Fruit fly (Drosophila melanogaster): Measurements from ENCODE around the gene bnl.

The bnl gene

dm6 chr3R:19846870-19847590, 10.4 kb upstream of the bnl start, which contains the start of gene MICU3:
TSS of gene MICU3 (plus strand) at chr3R:19847311.
- TF ChIP-seq noc (tag; optimal IDR thresholded peaks at IDR 0.05) = peak; percentile 51

dm6 chr3R:19843888-19844287, 7.3 kb upstream of the bnl start:
- TF ChIP-seq noc (tag; optimal IDR thresholded peaks at IDR 0.05) = no peak

dm6 chr3R:19840545-19840944, 3.9 kb upstream of the bnl start, which contains the start of gene CG31459:
TSS of gene CG31459 (plus strand) at chr3R:19840845.
- no peak for TF ChIP-seq noc (tag; optimal IDR thresholded peaks at IDR 0.05)

dm6 chr3R:19838925-19839601, 2.4 kb upstream of the bnl start:
- no peak for TF ChIP-seq noc (tag; optimal IDR thresholded peaks at IDR 0.05)

dm6 chr3R:19834982-19835381, 1.6 kb downstream of the bnl start:
- TF ChIP-seq noc (tag; optimal IDR thresholded peaks at IDR 0.05) = peak; percentile 73

dm6 chr3R:19833963-19834362, 2.7 kb downstream of the bnl start:
- peak; percentile 37 for TF ChIP-seq noc (tag; optimal IDR thresholded peaks at IDR 0.05)

dm6 chr3R:19833546-19833945, 3.1 kb downstream of the bnl start:
- no peak for TF ChIP-seq noc (tag; optimal IDR thresholded peaks at IDR 0.05)

dm6 chr3R:19830973-19831372, 5.6 kb downstream of the bnl start:
- peak; percentile 68 for TF ChIP-seq noc (tag; optimal IDR thresholded peaks at IDR 0.05)

dm6 chr3R:19826806-19827328, 9.8 kb downstream of the bnl start:
- TF ChIP-seq noc (tag; optimal IDR thresholded peaks at IDR 0.05) = no peak

dm6 chr3R:19826355-19826754, 10.3 kb downstream of the bnl start:
- no peak for TF ChIP-seq noc (tag; optimal IDR thresholded peaks at IDR 0.05)

dm6 chr3R:19824480-19824879, 12.1 kb downstream of the bnl start:
- TF ChIP-seq noc (tag; optimal IDR thresholded peaks at IDR 0.05) = no peak

dm6 chr3R:19822138-19822537, 14.5 kb downstream of the bnl start:
- no peak for TF ChIP-seq noc (tag; optimal IDR thresholded peaks at IDR 0.05)

dm6 chr3R:19820994-19821393, 15.6 kb downstream of the bnl start:
- TF ChIP-seq noc (tag; optimal IDR thresholded peaks at IDR 0.05) = no peak

dm6 chr3R:19816758-19817157, 19.9 kb downstream of the bnl start:
- no peak for TF ChIP-seq noc (tag; optimal IDR thresholded peaks at IDR 0.05)

- TF ChIP-seq noc (tag; optimal IDR thresholded peaks at IDR 0.05) = no peak
Observed at dm6 chr3R:19813217-19813616, 23.4 kb downstream of the bnl start.

- TF ChIP-seq noc (tag; optimal IDR thresholded peaks at IDR 0.05) = no peak
Observed at dm6 chr3R:19812472-19812871, 24.1 kb downstream of the bnl start.

dm6 chr3R:19811510-19811909, 25.1 kb downstream of the bnl start:
- TF ChIP-seq noc (tag; optimal IDR thresholded peaks at IDR 0.05) = no peak
